Fruit fly (Drosophila melanogaster): ENCODE data around the gene spartin.

The spartin gene

DNA sequence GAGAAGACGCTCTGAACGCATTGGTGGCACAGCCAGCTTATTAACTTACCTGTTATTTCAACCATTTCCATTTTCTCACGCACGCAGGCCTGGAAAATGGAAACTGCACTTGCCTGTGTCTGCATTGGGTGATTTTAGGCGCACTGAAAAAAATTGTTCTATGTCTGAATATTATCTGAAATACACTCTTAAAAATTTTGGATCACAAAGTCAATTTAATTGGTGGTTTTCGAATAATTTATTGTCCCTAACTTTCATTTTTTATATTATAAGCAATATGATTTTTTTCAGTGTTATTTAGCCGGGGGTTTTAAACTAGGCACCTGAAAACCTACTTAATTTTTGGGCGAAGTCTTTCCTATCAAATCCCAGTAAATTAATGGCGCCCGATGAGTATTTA, 8.5 kb downstream of the spartin start:
- TF ChIP-seq org-1 (GFP tag; optimal IDR thresholded peaks at IDR 0.05), result peak; percentile 64
- peak; percentile 95 for TF ChIP-seq CG2712 (tag; optimal IDR thresholded peaks at IDR 0.05)
- peak; percentile 67 for TF ChIP-seq scrt (GFP tag; optimal IDR thresholded peaks at IDR 0.05)
- TF ChIP-seq CG11504 (tag; optimal IDR thresholded peaks at IDR 0.05), result peak; percentile 88
- peak; percentile 41 for TF ChIP-seq CG9437 (GFP tag; optimal IDR thresholded peaks at IDR 0.05)
- no peak for TF ChIP-seq sc (optimal IDR thresholded peaks at IDR 0.05)
- TF ChIP-seq sc (GFP tag; optimal IDR thresholded peaks at IDR 0.05), result peak; percentile 7
- TF ChIP-seq CG7357 (GFP tag; IDR thresholded peaks at IDR 0.05), result peak; percentile 74
- TF ChIP-seq pfk (GFP tag; optimal IDR thresholded peaks at IDR 0.05), result no peak
- peak; percentile 64 for TF ChIP-seq CoRest (tag; optimal IDR thresholded peaks at IDR 0.05)
- no peak for TF ChIP-seq trh (GFP tag; optimal IDR thresholded peaks at IDR 0.05)
- no peak for TF ChIP-seq luna (GFP tag; optimal IDR thresholded peaks at IDR 0.05)
- no peak for TF ChIP-seq CG7963 (GFP tag; IDR thresholded peaks at IDR 0.05; ENCODE audit: partially characterized antibody)
- peak; percentile 67 for TF ChIP-seq grau (tag; optimal IDR thresholded peaks at IDR 0.05)
- TF ChIP-seq HLH54F (GFP tag; optimal IDR thresholded peaks at IDR 0.05), result no peak
- TF ChIP-seq Ets97D (GFP tag; optimal IDR thresholded peaks at IDR 0.05), result no peak
- TF ChIP-seq Xrp1 (GFP tag; IDR thresholded peaks at IDR 0.05), result peak; percentile 94
- peak; percentile 15 for TF ChIP-seq pros (GFP tag; optimal IDR thresholded peaks at IDR 0.05)
- peak; percentile 94 for TF ChIP-seq vvl (GFP tag; IDR thresholded peaks at IDR 0.05)
- peak in 1 of 2 experiments; percentile 80 for TF ChIP-seq Hr51 (GFP tag; optimal IDR thresholded peaks at IDR 0.05)
- TF ChIP-seq shn (GFP tag; optimal IDR thresholded peaks at IDR 0.05), result peak; percentile 28
- no peak for TF ChIP-seq Tbp (GFP tag; optimal IDR thresholded peaks at IDR 0.05)
- peak; percentile 64 for TF ChIP-seq NK7.1 (GFP tag; optimal IDR thresholded peaks at IDR 0.05)
- no peak for TF ChIP-seq GATAe (GFP tag; conservative IDR thresholded peaks at IDR 0.05)
- TF ChIP-seq CkIIα-i1 (GFP tag; IDR thresholded peaks at IDR 0.05), result no peak
- peak; percentile 78 for TF ChIP-seq dmrt11E (tag; optimal IDR thresholded peaks at IDR 0.05)
- peak; percentile 8 for TF ChIP-seq CG8089 (GFP tag; optimal IDR thresholded peaks at IDR 0.05)
- TF ChIP-seq lmd (GFP tag; IDR thresholded peaks at IDR 0.05), result peak; percentile 77
- TF ChIP-seq abd-A (tag; optimal IDR thresholded peaks at IDR 0.05), result peak; percentile 70
- peak; percentile 83 for TF ChIP-seq CG4404 (GFP tag; IDR thresholded peaks at IDR 0.05)
- TF ChIP-seq CG12744 (GFP tag; optimal IDR thresholded peaks at IDR 0.05), result no peak
- TF ChIP-seq CG9797 (GFP tag; optimal IDR thresholded peaks at IDR 0.05), result no peak
- TF ChIP-seq CG7928 (GFP tag; optimal IDR thresholded peaks at IDR 0.05), result peak; percentile 11
- TF ChIP-seq seq (GFP tag; IDR thresholded peaks at IDR 0.05), result peak; percentile 60
- peak; percentile 87 for TF ChIP-seq ci (GFP tag; IDR thresholded peaks at IDR 0.05)
- TF ChIP-seq Chrac-16 (GFP tag; optimal IDR thresholded peaks at IDR 0.05), result peak; percentile 75
- TF ChIP-seq Med (GFP tag), result peak; percentile 83
- peak; percentile 12 for TF ChIP-seq CG7987 (GFP tag; optimal IDR thresholded peaks at IDR 0.05)
- peak; percentile 88 for TF ChIP-seq fd96Cb (tag; optimal IDR thresholded peaks at IDR 0.05)
- TF ChIP-seq CG18764 (GFP tag; optimal IDR thresholded peaks at IDR 0.05), result peak; percentile 73
- peak; percentile 73 for TF ChIP-seq Drgx (GFP tag; IDR thresholded peaks at IDR 0.05)
- peak; percentile 76 for TF ChIP-seq onecut (GFP tag; IDR thresholded peaks at IDR 0.05)
- no peak for TF ChIP-seq CG31365 (tag; optimal IDR thresholded peaks at IDR 0.05)
- TF ChIP-seq CG6689 (GFP tag; IDR thresholded peaks at IDR 0.05), result peak; percentile 90
- TF ChIP-seq gt (GFP tag; IDR thresholded peaks at IDR 0.05), result peak; percentile 62
- TF ChIP-seq CG11723 (GFP tag; optimal IDR thresholded peaks at IDR 0.05), result no peak
- no peak for TF ChIP-seq CG13894 (tag; optimal IDR thresholded peaks at IDR 0.05)
- TF ChIP-seq inv (GFP tag; IDR thresholded peaks at IDR 0.05; ENCODE audit: partially characterized antibody), result no peak
- peak; percentile 29 for TF ChIP-seq slou (GFP tag; optimal IDR thresholded peaks at IDR 0.05)
- peak; percentile 73 for TF ChIP-seq nau (GFP tag; optimal IDR thresholded peaks at IDR 0.05)
- peak; percentile 16 for TF ChIP-seq Lhr (GFP tag; optimal IDR thresholded peaks at IDR 0.05)
- no peak for TF ChIP-seq CG13123 (GFP tag; optimal IDR thresholded peaks at IDR 0.05)

Measured in whole organism, embryonic.